Fruit fly (Drosophila melanogaster) whole organism, prepupa: ENCODE data around the gene CG1835.
"Not testable (repeated sequence)": the region's sequence is repeated elsewhere in the genome, so short reads cannot be mapped to it uniquely, and the experiment has no call there.

Source experiments
- CG10669 ChIP-seq: fragments of 200-800 bp; sonication (Bioruptor generic); optimal IDR thresholded peaks from 3 replicates; lab custom pipeline; 2018; ENCODE audit warnings: missing biosample characterization, mild to moderate bottlenecking, missing genetic modification characterization, moderate library complexity
- CG11294 ChIP-seq: fragments of 200-800 bp; sonication (Bioruptor generic); IDR thresholded peaks from 2 replicates; pipeline ENCODE4 v1.3.6; 2022; ENCODE audit warnings: missing biosample characterization, missing genetic modification characterization
- CG1621 ChIP-seq: fragments of 200-800 bp; sonication (Bioruptor generic); optimal IDR thresholded peaks from 3 replicates; lab custom pipeline; 2018; ENCODE audit warnings: missing biosample characterization, mild to moderate bottlenecking, missing genetic modification characterization
- CG16779 ChIP-seq: fragments of 200-800 bp; sonication (Bioruptor generic); optimal IDR thresholded peaks from 3 replicates; lab custom pipeline; 2017; ENCODE audit warnings: missing biosample characterization, mild to moderate bottlenecking, missing genetic modification characterization
- CG32006 ChIP-seq: fragments of 200-800 bp; sonication (Bioruptor generic); optimal IDR thresholded peaks from 3 replicates; lab custom pipeline; 2017; ENCODE audit warnings: missing biosample characterization, mild to moderate bottlenecking, missing genetic modification characterization
- CG3919 ChIP-seq: fragments of 200-800 bp; sonication (Bioruptor generic); optimal IDR thresholded peaks from 3 replicates; lab custom pipeline; 2016; ENCODE audit warnings: missing biosample characterization, missing genetic modification characterization
- CG4318 ChIP-seq: fragments of 200-800 bp; sonication (Bioruptor generic); optimal IDR thresholded peaks from 3 replicates; lab custom pipeline; 2017; ENCODE audit warnings: missing biosample characterization, mild to moderate bottlenecking, missing genetic modification characterization
- CG6792 ChIP-seq: fragments of 200-800 bp; sonication (Bioruptor generic); optimal IDR thresholded peaks from 3 replicates; lab custom pipeline; 2016; ENCODE audit warnings: missing biosample characterization, missing genetic modification characterization
- CG6808 ChIP-seq: fragments of 200-800 bp; sonication (Bioruptor generic); optimal IDR thresholded peaks from 3 replicates; lab custom pipeline; 2017; ENCODE audit warnings: missing biosample characterization, missing genetic modification characterization, mild to moderate bottlenecking, moderate library complexity, missing genetic modification reagents
- CG6854 ChIP-seq: fragments of 200-800 bp; sonication (Bioruptor generic); optimal IDR thresholded peaks from 2 replicates; lab custom pipeline; 2017; ENCODE audit warnings: missing biosample characterization, mild to moderate bottlenecking, missing genetic modification characterization
- CG7368 ChIP-seq: fragments of 200-800 bp; sonication (Bioruptor generic); optimal IDR thresholded peaks from 3 replicates; lab custom pipeline; 2016; ENCODE audit warnings: missing biosample characterization, missing genetic modification characterization
- CG8319 ChIP-seq: fragments of 200-800 bp; sonication (Bioruptor generic); optimal IDR thresholded peaks from 3 replicates; lab custom pipeline; 2016; ENCODE audit warnings: missing biosample characterization, missing genetic modification characterization
- CG8632 ChIP-seq: fragments of 200-800 bp; sonication (Bioruptor generic); optimal IDR thresholded peaks from 3 replicates; lab custom pipeline; 2016; ENCODE audit warnings: missing biosample characterization, missing genetic modification characterization
- CG9139 ChIP-seq: fragments of 200-800 bp; sonication (Bioruptor generic); optimal IDR thresholded peaks from 3 replicates; lab custom pipeline; 2017; ENCODE audit warnings: missing biosample characterization, mild to moderate bottlenecking, missing genetic modification characterization
- Eip93F ChIP-seq: fragments of 200-800 bp; sonication (Bioruptor generic); optimal IDR thresholded peaks from 2 replicates; lab custom pipeline; 2016; ENCODE audit warnings: missing biosample characterization, mild to moderate bottlenecking, missing genetic modification characterization
- Ets96B ChIP-seq: fragments of 200-800 bp; optimal IDR thresholded peaks from 2 replicates; lab custom pipeline; 2019; ENCODE audit warnings: missing biosample characterization, mild to moderate bottlenecking, missing genetic modification characterization, moderate library complexity
- Hr38 ChIP-seq: sonication (Bioruptor generic); optimal IDR thresholded peaks from 2 replicates; lab custom pipeline; 2016; ENCODE audit warnings: missing biosample characterization, missing genetic modification characterization
- Met ChIP-seq: fragments of 200-800 bp; sonication (Bioruptor generic); optimal IDR thresholded peaks from 3 replicates; lab custom pipeline; 2016; ENCODE audit warnings: missing biosample characterization, missing genetic modification characterization
- Sox102F ChIP-seq: fragments of 200-800 bp; sonication (Bioruptor generic); optimal IDR thresholded peaks from 2 replicates; lab custom pipeline; 2016; ENCODE audit warnings: missing biosample characterization, mild to moderate bottlenecking, missing genetic modification characterization
- acj6 ChIP-seq: fragments of 200-800 bp; sonication (Bioruptor generic); optimal IDR thresholded peaks from 3 replicates; lab custom pipeline; 2016; ENCODE audit warnings: missing biosample characterization, missing genetic modification characterization
- dac ChIP-seq: fragments of 200-800 bp; sonication (Bioruptor generic); optimal IDR thresholded peaks from 2 replicates; lab custom pipeline; 2017; ENCODE audit warnings: missing biosample characterization, mild to moderate bottlenecking, missing genetic modification characterization
- dsx ChIP-seq: fragments of 200-800 bp; optimal IDR thresholded peaks from 3 replicates; lab custom pipeline; 2019; ENCODE audit warnings: missing biosample characterization, mild to moderate bottlenecking, missing genetic modification characterization, moderate library complexity; ENCODE audit not compliant: poor library complexity, severe bottlenecking
- eg ChIP-seq: fragments of 200-800 bp; sonication (Bioruptor generic); IDR thresholded peaks from 3 replicates; pipeline ENCODE4 v1.3.6; 2022; ENCODE audit warnings: missing biosample characterization, missing genetic modification characterization
- esn ChIP-seq: fragments of 200-800 bp; sonication (Bioruptor generic); optimal IDR thresholded peaks from 2 replicates; lab custom pipeline; 2016; ENCODE audit warnings: missing biosample characterization, mild to moderate bottlenecking, missing genetic modification characterization, moderate library complexity
- fd85E ChIP-seq: fragments of 200-800 bp; sonication (Bioruptor generic); optimal IDR thresholded peaks from 3 replicates; lab custom pipeline; 2016; ENCODE audit warnings: missing biosample characterization, missing genetic modification characterization
- fkh ChIP-seq: fragments of 200-800 bp; sonication (Bioruptor generic); optimal IDR thresholded peaks from 3 replicates; lab custom pipeline; 2017; ENCODE audit warnings: missing biosample characterization, mild to moderate bottlenecking, missing genetic modification characterization, moderate library complexity
- lz ChIP-seq: fragments of 200-800 bp; sonication (Bioruptor generic); optimal IDR thresholded peaks from 3 replicates; lab custom pipeline; 2016; ENCODE audit warnings: missing biosample characterization, missing genetic modification characterization
- net ChIP-seq: fragments of 200-800 bp; sonication (Bioruptor generic); optimal IDR thresholded peaks from 3 replicates; lab custom pipeline; 2016; ENCODE audit warnings: missing biosample characterization, missing genetic modification characterization
- salr ChIP-seq, 2 experiments: fragments of 200-800 bp; sonication (Bioruptor generic); optimal IDR thresholded peaks; 3 replicates each; lab custom pipeline; 2016 to 2018; ENCODE audit warnings: missing biosample characterization in 2 of 2, missing genetic modification characterization in 2 of 2, mild to moderate bottlenecking in 1 of 2
- spab ChIP-seq: fragments of 200-800 bp; sonication (Bioruptor generic); optimal IDR thresholded peaks from 2 replicates; lab custom pipeline; 2017; ENCODE audit warnings: missing biosample characterization, mild to moderate bottlenecking, missing genetic modification characterization, missing genetic modification reagents
- ss ChIP-seq, 2 experiments: fragments of 200-800 bp; sonication (Bioruptor generic); optimal IDR thresholded peaks; 2 replicates in 1 of 2; 3 replicates in 1 of 2; lab custom pipeline; 2017 to 2018; ENCODE audit warnings: mild to moderate bottlenecking in 2 of 2, missing biosample characterization in 2 of 2, missing genetic modification characterization in 2 of 2, moderate library complexity in 1 of 2
- topi ChIP-seq: fragments of 200-800 bp; sonication (Bioruptor generic); optimal IDR thresholded peaks from 3 replicates; lab custom pipeline; 2016; ENCODE audit warnings: missing biosample characterization, missing genetic modification characterization

Gene CG1835

DNA sequence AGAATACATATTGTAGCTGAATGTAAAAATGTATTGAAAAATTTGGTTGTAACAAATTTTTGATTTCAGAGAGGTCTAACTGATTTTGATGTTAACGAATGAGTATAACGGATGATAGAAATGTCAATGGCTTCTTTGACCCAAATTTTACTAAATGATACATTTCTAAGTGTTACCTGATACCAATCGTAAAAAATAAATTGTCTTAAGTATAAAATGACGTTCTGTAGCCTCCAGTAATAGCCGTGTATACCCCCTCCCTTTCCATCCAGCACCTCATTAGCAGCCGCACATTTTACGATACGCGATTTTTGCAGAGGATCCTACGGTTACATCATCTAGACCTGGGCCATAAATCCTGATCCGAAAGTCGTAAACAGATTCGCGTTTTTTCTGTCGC is 15.2 kb downstream of the CG1835 start, which contains the start of gene hydra:
Gene hydra (minus strand): TSS at position 101 of the 400 bp plus-strand sequence.
- not testable (repeated sequence) for TF ChIP-seq Eip93F (GFP tag; lab: Kevin White, UChicago); spab; dac (GFP tag; lab: Kevin White, UChicago)

dm6 chrX:20680407-20680806 is 18.7 kb downstream of the CG1835 start:
- TF ChIP-seq net (GFP tag; lab: Kevin White, UChicago): no peak
- no peak for TF ChIP-seq dsx
- TF ChIP-seq acj6 (GFP tag; lab: Kevin White, UChicago): no peak
- no peak for TF ChIP-seq CG8319 (GFP tag; lab: Kevin White, UChicago)
- no peak for TF ChIP-seq lz (GFP tag; lab: Kevin White, UChicago)
- no peak for TF ChIP-seq CG7368 (GFP tag; lab: Kevin White, UChicago)
- no peak for TF ChIP-seq CG32006
- no peak for TF ChIP-seq CG8632
- no peak for TF ChIP-seq fd85E (GFP tag; lab: Kevin White, UChicago)
- TF ChIP-seq Met: no peak
- TF ChIP-seq salr (GFP tag; optimal IDR thresholded peaks at IDR 0.05; lab: Kevin White, UChicago): no peak
- no peak for TF ChIP-seq Sox102F (GFP tag; lab: Kevin White, UChicago)
- TF ChIP-seq ss (GFP tag; optimal IDR thresholded peaks at IDR 0.05; lab: Kevin White, UChicago): no peak
- TF ChIP-seq CG9139 (GFP tag; lab: Kevin White, UChicago): no peak
- no peak for TF ChIP-seq Hr38
- no peak for TF ChIP-seq CG1621 (tag; lab: Kevin White, UChicago)
- TF ChIP-seq fkh (GFP tag; lab: Kevin White, UChicago): no peak
- TF ChIP-seq topi: no peak
- TF ChIP-seq CG6808 (GFP tag; lab: Kevin White, UChicago): no peak
- TF ChIP-seq CG4318 (GFP tag; lab: Kevin White, UChicago): no peak
- TF ChIP-seq, all 60 proteins: peak for 0

dm6 chrX:20687252-20687651 is 25.5 kb downstream of the CG1835 start:
- TF ChIP-seq Sox102F (GFP tag; lab: Kevin White, UChicago) (no peak), CG6854 (GFP tag; lab: Kevin White, UChicago) (no peak), CG6792 (no peak), CG6808 (GFP tag; lab: Kevin White, UChicago) (no peak), CG10669 (GFP tag; lab: Kevin White, UChicago) (no peak), acj6 (GFP tag; lab: Kevin White, UChicago) (no peak), CG32006 (no peak), Ets96B (tag; lab: Kevin White, UChicago) (no peak), topi (no peak), spab (no peak), Met (no peak)

- TF ChIP-seq eg (0 out of 3 replicates have a peak, but pooled peaks have one; percentile 20), CG6808 (GFP tag; lab: Kevin White, UChicago) (no peak)
Measured at dm6 chrX:20689504-20689903, 27.8 kb downstream of the CG1835 start.

DNA sequence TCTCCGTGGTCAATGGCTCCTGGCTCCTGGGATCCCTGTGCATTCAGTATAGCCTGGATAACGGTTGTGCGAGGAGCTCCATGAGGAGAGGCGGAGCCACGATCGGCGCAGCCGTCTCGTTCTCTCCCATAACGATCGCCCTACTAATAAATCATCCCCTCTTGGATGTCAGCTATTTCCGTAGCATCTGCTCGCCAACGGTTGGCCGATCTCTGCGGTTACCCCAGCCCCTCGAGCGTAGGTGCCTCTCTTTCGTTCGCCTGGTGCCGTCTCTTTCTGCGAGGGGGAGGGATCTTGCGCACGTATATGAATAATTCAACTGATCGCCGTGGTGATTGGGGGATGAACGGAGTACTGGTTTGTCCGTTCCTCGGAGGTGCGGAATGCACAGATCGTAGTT is 28.7 kb downstream of the CG1835 start, which contains the start of gene run:
Gene run (plus strand): TSS at position 217 of the 400 bp plus-strand sequence.
- no peak for TF ChIP-seq eg
- TF ChIP-seq CG3919 (GFP tag; lab: Kevin White, UChicago): no peak
- TF ChIP-seq CG16779 (tag; lab: Kevin White, UChicago): no peak
- no peak for TF ChIP-seq CG8632
- no peak for TF ChIP-seq esn (GFP tag; lab: Kevin White, UChicago)
- TF ChIP-seq CG11294 (GFP tag; lab: Robert Waterston, UW): no peak
